Fruit fly (Drosophila melanogaster) whole organism, embryonic: ENCODE measurements around the gene vito.

Source experiments
- C15 ChIP-seq: fragments of 200-800 bp; sonication (Bioruptor generic); IDR thresholded peaks from 3 replicates; pipeline ENCODE4 v1.3.6; 2022; ENCODE audit warnings: missing biosample characterization, missing genetic modification characterization
- CG10147 ChIP-seq: fragments of 200-800 bp; sonication (Bioruptor generic); optimal IDR thresholded peaks from 2 replicates; lab custom pipeline; 2019; ENCODE audit warnings: missing biosample characterization, mild to moderate bottlenecking, missing genetic modification characterization, moderate library complexity
- CG10209 ChIP-seq: fragments of 200-800 bp; sonication (Bioruptor generic); optimal IDR thresholded peaks from 3 replicates; lab custom pipeline; 2017; ENCODE audit warnings: missing biosample characterization, mild to moderate bottlenecking, missing genetic modification characterization, missing genetic modification reagents
- CG11093 ChIP-seq: fragments of 200-800 bp; sonication (Bioruptor generic); IDR thresholded peaks from 3 replicates; pipeline ENCODE4 v1.3.6; 2022; ENCODE audit warnings: missing biosample characterization, missing genetic modification characterization
- CG13123 ChIP-seq: fragments of 200-800 bp; sonication (Bioruptor generic); optimal IDR thresholded peaks from 2 replicates; lab custom pipeline; 2016; ENCODE audit warnings: missing biosample characterization, missing genetic modification characterization
- CG14014 ChIP-seq: fragments of 200-800 bp; sonication (Bioruptor generic); IDR thresholded peaks from 2 replicates; pipeline ENCODE4 v1.3.6; 2022; ENCODE audit warnings: missing biosample characterization, missing genetic modification characterization
- CG14860 ChIP-seq: fragments of 200-800 bp; sonication (Bioruptor generic); IDR thresholded peaks from 3 replicates; pipeline ENCODE4 v1.3.6; 2022; ENCODE audit warnings: missing biosample characterization, missing genetic modification characterization; ENCODE audit not compliant: partially characterized antibody
- CG15269 ChIP-seq: fragments of 200-800 bp; sonication (Bioruptor generic); optimal IDR thresholded peaks from 2 replicates; lab custom pipeline; 2018; ENCODE audit warnings: missing biosample characterization, mild to moderate bottlenecking, missing genetic modification characterization, moderate library complexity
- CG15696 ChIP-seq: fragments of 200-800 bp; sonication (Bioruptor generic); optimal IDR thresholded peaks from 2 replicates; lab custom pipeline; 2019; ENCODE audit warnings: missing biosample characterization, mild to moderate bottlenecking, missing genetic modification characterization, moderate library complexity
- CG1647 ChIP-seq: fragments of 200-800 bp; sonication (Bioruptor generic); optimal IDR thresholded peaks from 3 replicates; lab custom pipeline; 2016; ENCODE audit warnings: missing biosample characterization, missing genetic modification characterization
- CG17359 ChIP-seq: fragments of 200-800 bp; sonication (Bioruptor generic); optimal IDR thresholded peaks from 3 replicates; lab custom pipeline; 2018; ENCODE audit warnings: missing biosample characterization, mild to moderate bottlenecking, missing genetic modification characterization, moderate library complexity
- CG18262 ChIP-seq: fragments of 200-800 bp; optimal IDR thresholded peaks from 3 replicates; lab custom pipeline; 2019; ENCODE audit warnings: missing biosample characterization, mild to moderate bottlenecking, missing genetic modification characterization, moderate library complexity
- CG18619 ChIP-seq: fragments of 200-800 bp; sonication (Bioruptor generic); optimal IDR thresholded peaks from 3 replicates; lab custom pipeline; 2017; ENCODE audit warnings: missing biosample characterization, mild to moderate bottlenecking, missing genetic modification characterization
- CG2129 ChIP-seq: fragments of 200-800 bp; sonication (Bioruptor generic); IDR thresholded peaks from 2 replicates; pipeline ENCODE4 v1.3.6; 2022; ENCODE audit warnings: missing biosample characterization, missing genetic modification characterization; ENCODE audit not compliant: partially characterized antibody
- CG34224 ChIP-seq: fragments of 200-800 bp; sonication (Bioruptor generic); IDR thresholded peaks from 3 replicates; pipeline ENCODE4 v1.3.6; 2022; ENCODE audit warnings: missing biosample characterization, missing genetic modification characterization; ENCODE audit not compliant: partially characterized antibody
- CG34422 ChIP-seq: fragments of 200-800 bp; sonication (Bioruptor generic); IDR thresholded peaks from 3 replicates; pipeline ENCODE4 v1.3.6; 2022; ENCODE audit warnings: missing biosample characterization, missing genetic modification characterization
- CG4360 ChIP-seq: fragments of 200-800 bp; sonication (Bioruptor generic); IDR thresholded peaks from 2 replicates; pipeline ENCODE4 v1.3.6; 2022; ENCODE audit warnings: missing biosample characterization, missing genetic modification characterization
- CG4404 ChIP-seq: fragments of 200-800 bp; sonication (Bioruptor generic); IDR thresholded peaks from 2 replicates; pipeline ENCODE4 v1.3.6; 2022; ENCODE audit warnings: missing biosample characterization, missing genetic modification characterization
- CG7745 ChIP-seq: fragments of 200-800 bp; sonication (Bioruptor generic); optimal IDR thresholded peaks from 2 replicates; lab custom pipeline; 2018; ENCODE audit warnings: missing biosample characterization, mild to moderate bottlenecking, missing genetic modification characterization, moderate library complexity
- CG8359 ChIP-seq: fragments of 200-800 bp; sonication (Bioruptor generic); optimal IDR thresholded peaks from 2 replicates; lab custom pipeline; 2017; ENCODE audit warnings: missing biosample characterization, mild to moderate bottlenecking, missing genetic modification characterization, borderline replicate concordance
- D ChIP-seq, 2 experiments: fragments of 200-800 bp in 1 of 2; fragments of >200 bp in 1 of 2; sonication (Bioruptor generic) in 1 of 2; optimal IDR thresholded peaks; 2 replicates in 1 of 2; 3 replicates in 1 of 2; lab custom pipeline; 2017; ENCODE audit warnings: mild to moderate bottlenecking in 1 of 2, missing biosample characterization in 1 of 2, missing genetic modification characterization in 1 of 2, missing genetic modification reagents in 1 of 2
- Dp ChIP-seq: fragments of 200-800 bp; sonication (Bioruptor generic); optimal IDR thresholded peaks from 2 replicates; lab custom pipeline; 2018; ENCODE audit warnings: missing biosample characterization, mild to moderate bottlenecking, missing genetic modification characterization, moderate library complexity
- Fer3 ChIP-seq: fragments of 200-800 bp; sonication (Bioruptor generic); optimal IDR thresholded peaks from 2 replicates; lab custom pipeline; 2018; ENCODE audit warnings: missing biosample characterization, mild to moderate bottlenecking, missing genetic modification characterization, moderate library complexity
- HLH4C ChIP-seq: fragments of 200-800 bp; sonication (Bioruptor generic); IDR thresholded peaks from 3 replicates; pipeline ENCODE4 v1.3.6; 2022; ENCODE audit warnings: missing biosample characterization, missing genetic modification characterization; ENCODE audit not compliant: partially characterized antibody
- Oli ChIP-seq: fragments of 200-800 bp; sonication (Bioruptor generic); optimal IDR thresholded peaks from 2 replicates; lab custom pipeline; 2018; ENCODE audit warnings: missing biosample characterization, mild to moderate bottlenecking, missing genetic modification characterization, moderate library complexity
- Rfx ChIP-seq: fragments of 200-800 bp; sonication (Bioruptor generic); IDR thresholded peaks from 2 replicates; pipeline ENCODE4 v1.3.6; 2022; ENCODE audit warnings: missing biosample characterization, missing genetic modification characterization
- ap ChIP-seq: fragments of 200-800 bp; sonication (Bioruptor generic); IDR thresholded peaks from 2 replicates; pipeline ENCODE4 v1.3.6; 2022; ENCODE audit warnings: missing biosample characterization, missing genetic modification characterization
- ato ChIP-seq: fragments of 200-800 bp; sonication (Bioruptor generic); IDR thresholded peaks from 2 replicates; pipeline ENCODE4 v1.3.6; 2022; ENCODE audit warnings: missing biosample characterization, missing genetic modification characterization; ENCODE audit not compliant: partially characterized antibody
- cas ChIP-seq: fragments of 200-800 bp; sonication (Bioruptor generic); IDR thresholded peaks from 2 replicates; pipeline ENCODE4 v1.3.6; 2022; ENCODE audit warnings: missing biosample characterization, missing genetic modification characterization
- crol ChIP-seq: fragments of 200-800 bp; sonication (Bioruptor generic); IDR thresholded peaks from 2 replicates; pipeline ENCODE4 v1.3.6; 2022; ENCODE audit warnings: missing biosample characterization, missing genetic modification characterization
- dan ChIP-seq: fragments of 200-800 bp; sonication (Bioruptor generic); IDR thresholded peaks from 2 replicates; pipeline ENCODE4 v1.3.6; 2022; ENCODE audit warnings: missing biosample characterization, missing genetic modification characterization
- dpn ChIP-seq, 2 experiments: fragments of 200-800 bp; sonication (Bioruptor generic); optimal IDR thresholded peaks; 3 replicates each; lab custom pipeline; 2016; ENCODE audit warnings: missing biosample characterization in 2 of 2, missing genetic modification characterization in 2 of 2
- gcm2 ChIP-seq: fragments of 200-800 bp; sonication (Bioruptor generic); optimal IDR thresholded peaks from 2 replicates; lab custom pipeline; 2016; ENCODE audit warnings: missing biosample characterization, missing genetic modification characterization
- gro ChIP-seq: fragments of 200-800 bp; sonication (Bioruptor generic); optimal IDR thresholded peaks from 2 replicates; lab custom pipeline; 2016; ENCODE audit warnings: missing biosample characterization, missing genetic modification characterization
- hbn ChIP-seq: fragments of 200-800 bp; sonication (Bioruptor generic); IDR thresholded peaks from 2 replicates; pipeline ENCODE4 v1.3.6; 2022; ENCODE audit warnings: missing biosample characterization, missing genetic modification characterization; ENCODE audit not compliant: partially characterized antibody
- inv ChIP-seq: fragments of 200-800 bp; sonication (Bioruptor generic); IDR thresholded peaks from 2 replicates; pipeline ENCODE4 v1.3.6; 2022; ENCODE audit warnings: missing biosample characterization, missing genetic modification characterization; ENCODE audit not compliant: partially characterized antibody
- kah ChIP-seq: fragments of 200-800 bp; sonication (Bioruptor generic); optimal IDR thresholded peaks from 2 replicates; lab custom pipeline; 2018; ENCODE audit warnings: missing biosample characterization, mild to moderate bottlenecking, missing genetic modification characterization
- lmd ChIP-seq: fragments of 200-800 bp; sonication (Bioruptor generic); IDR thresholded peaks from 2 replicates; pipeline ENCODE4 v1.3.6; 2022; ENCODE audit warnings: missing biosample characterization, missing genetic modification characterization
- nom ChIP-seq: fragments of 200-800 bp; sonication (Bioruptor generic); optimal IDR thresholded peaks from 2 replicates; lab custom pipeline; 2017; ENCODE audit warnings: missing biosample characterization, missing genetic modification characterization, mild to moderate bottlenecking, moderate library complexity, missing genetic modification reagents
- pb ChIP-seq: fragments of 200-800 bp; sonication (Bioruptor generic); optimal IDR thresholded peaks from 3 replicates; lab custom pipeline; 2016; ENCODE audit warnings: missing biosample characterization, missing genetic modification characterization
- sd ChIP-seq: fragments of 200-800 bp; sonication (Bioruptor generic); optimal IDR thresholded peaks from 3 replicates; lab custom pipeline; 2018; ENCODE audit warnings: missing biosample characterization, mild to moderate bottlenecking, missing genetic modification characterization, moderate library complexity
- sima ChIP-seq: fragments of 200-800 bp; sonication (Bioruptor generic); optimal IDR thresholded peaks from 2 replicates; lab custom pipeline; 2016; ENCODE audit warnings: missing biosample characterization, missing genetic modification characterization
- slou ChIP-seq: fragments of 200-800 bp; sonication (Bioruptor generic); optimal IDR thresholded peaks from 3 replicates; lab custom pipeline; 2016; ENCODE audit warnings: missing biosample characterization, missing genetic modification characterization
- usp ChIP-seq: fragments of >200 bp; optimal IDR thresholded peaks from 2 replicates; lab custom pipeline; 2017; ENCODE audit warnings: missing biosample characterization, missing genetic modification characterization
- vvl ChIP-seq: fragments of 200-800 bp; sonication (Bioruptor generic); IDR thresholded peaks from 2 replicates; pipeline ENCODE4 v1.3.6; 2022; ENCODE audit warnings: missing biosample characterization, missing genetic modification characterization
- wor ChIP-seq: fragments of 200-800 bp; sonication (Bioruptor generic); IDR thresholded peaks from 2 replicates; pipeline ENCODE4 v1.3.6; 2022; ENCODE audit warnings: missing biosample characterization, missing genetic modification characterization
- yki ChIP-seq: fragments of >200 bp; optimal IDR thresholded peaks from 3 replicates; lab custom pipeline; 2018
- zfh1 ChIP-seq: fragments of 200-800 bp; sonication (Bioruptor generic); IDR thresholded peaks from 3 replicates; pipeline ENCODE4 v1.3.6; 2022; ENCODE audit warnings: missing biosample characterization, missing genetic modification characterization

The vito gene

DNA sequence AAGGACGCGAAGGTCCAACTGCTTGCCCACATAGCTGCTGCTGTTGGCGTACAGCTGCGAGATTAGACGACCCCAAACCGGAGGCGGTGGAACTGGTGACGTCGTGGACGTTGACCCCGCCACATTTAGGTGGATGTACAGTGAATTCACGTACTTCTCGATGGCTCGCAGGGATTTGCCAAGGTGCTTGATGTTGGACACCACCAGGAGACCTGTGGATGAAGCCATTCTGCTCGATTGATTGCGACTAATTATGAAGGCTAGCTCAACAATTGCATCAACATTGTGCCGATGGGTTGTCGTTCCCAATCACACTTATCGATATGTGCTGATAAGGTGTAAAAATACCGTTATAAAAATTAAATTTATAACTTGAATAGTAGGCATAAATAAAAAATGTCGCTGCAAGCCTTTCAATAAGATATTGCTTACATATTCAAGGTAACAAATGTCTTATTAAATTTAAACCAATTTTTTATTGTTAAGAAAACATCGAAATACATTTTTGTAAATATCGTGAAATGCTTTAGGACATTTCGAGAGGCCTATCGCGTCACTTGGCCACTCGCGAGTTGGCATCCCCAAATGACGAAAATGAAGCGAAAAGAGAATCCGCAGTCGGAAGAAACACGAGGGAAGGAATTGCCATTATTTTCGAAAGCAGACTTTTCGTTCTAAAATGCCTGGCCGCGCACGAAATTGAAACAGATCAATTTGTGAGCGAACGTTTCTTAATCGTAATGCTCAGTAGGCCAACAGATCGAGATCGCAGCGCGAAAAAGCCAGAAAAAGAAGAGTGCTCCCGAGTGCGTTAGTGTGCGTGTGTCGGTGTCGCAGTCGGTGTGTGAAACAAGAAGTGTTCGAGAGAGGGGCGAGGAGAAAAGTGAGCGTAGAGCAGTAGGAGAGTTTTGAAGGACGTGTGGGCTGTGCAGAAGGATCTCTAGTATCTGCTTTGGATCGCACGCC is 8.3 kb downstream of the vito start, which contains the start of the genes Ppat-Dpck and scny (continued):
- TF ChIP-seq hbn = peak; percentile 90
- TF ChIP-seq C15 (GFP tag; lab: Robert Waterston, UW) = no peak
- TF ChIP-seq CG10209 (GFP tag; lab: Kevin White, UChicago) = no peak
- TF ChIP-seq CG18619 (GFP tag; lab: Kevin White, UChicago) = no peak
- no peak for TF ChIP-seq yki (lab: Kevin White, UChicago)
- TF ChIP-seq ap (GFP tag; lab: Robert Waterston, UW) = no peak
- TF ChIP-seq cas = no peak
- no peak for TF ChIP-seq CG4404
- TF ChIP-seq sima = no peak
- TF ChIP-seq sd (tag; lab: Kevin White, UChicago) = no peak
- no peak for TF ChIP-seq CG15269
- peak; percentile 49 for TF ChIP-seq kah
- TF ChIP-seq dan (GFP tag; lab: Robert Waterston, UW) = no peak
- no peak for TF ChIP-seq CG1647 (GFP tag; lab: Kevin White, UChicago)
- TF ChIP-seq CG34224 = peak; percentile 94
- TF ChIP-seq lmd (GFP tag; lab: Robert Waterston, UW) = no peak
- peak; percentile 62 for TF ChIP-seq CG10147
- TF ChIP-seq zfh1 (GFP tag; lab: Robert Waterston, UW) = no peak
- TF ChIP-seq crol = peak; percentile 92
- TF ChIP-seq CG14860 = peak; percentile 82
- TF ChIP-seq CG8359 = no peak
- TF ChIP-seq CG13123 (GFP tag; lab: Kevin White, UChicago) = no peak
- peak; percentile 90 for TF ChIP-seq CG2129 (GFP tag; lab: Robert Waterston, UW)
- no peak for TF ChIP-seq CG17359 (tag; lab: Kevin White, UChicago)
- peak; percentile 19 for TF ChIP-seq Dp (GFP tag; lab: Kevin White, UChicago)
- no peak for TF ChIP-seq pb
- no peak for TF ChIP-seq Fer3
- peak; percentile 88 for TF ChIP-seq HLH4C (GFP tag; lab: Robert Waterston, UW)
- TF ChIP-seq Rfx (GFP tag; lab: Robert Waterston, UW) = 0 out of 2 replicates have a peak, but pooled peaks have one; percentile 24
- no peak for TF ChIP-seq gcm2 (GFP tag; lab: Kevin White, UChicago)
- TF ChIP-seq slou (GFP tag; lab: Kevin White, UChicago) = no peak
- peak; percentile 89 for TF ChIP-seq inv (GFP tag; lab: Robert Waterston, UW)
- peak; percentile 9 for TF ChIP-seq nom (GFP tag; lab: Kevin White, UChicago)
- TF ChIP-seq D (optimal IDR thresholded peaks at IDR 0.05; lab: Kevin White, UChicago) = no peak
- no peak for TF ChIP-seq D (GFP tag; optimal IDR thresholded peaks at IDR 0.05; lab: Kevin White, UChicago)
- no peak for TF ChIP-seq CG4360 (GFP tag; lab: Robert Waterston, UW)
- peak; percentile 78 for TF ChIP-seq ato (GFP tag; lab: Robert Waterston, UW)
- TF ChIP-seq CG14014 (GFP tag; lab: Robert Waterston, UW) = no peak
- TF ChIP-seq gro (GFP tag; lab: Kevin White, UChicago) = peak; percentile 10
- no peak for TF ChIP-seq CG7745 (tag; lab: Kevin White, UChicago)
- TF ChIP-seq Oli = no peak
- no peak for TF ChIP-seq dpn (GFP tag; optimal IDR thresholded peaks at IDR 0.05; lab: Kevin White, UChicago)
- TF ChIP-seq CG11093 (GFP tag; lab: Robert Waterston, UW) = no peak
- TF ChIP-seq usp (GFP tag; lab: Kevin White, UChicago) = no peak
- TF ChIP-seq wor = no peak
- TF ChIP-seq CG15696 (tag; lab: Kevin White, UChicago) = peak; percentile 0
- TF ChIP-seq CG18262 = peak; percentile 31
- TF ChIP-seq vvl = no peak
- TF ChIP-seq CG34422 (GFP tag; lab: Robert Waterston, UW) = peak; percentile 48; the same call in 1 of the 3 replicates
